Worm (Caenorhabditis elegans) whole organism, young adult: ENCODE measurements around the gene rnh-1.1.

ENCODE experiments used
- B0035.1 ChIP-seq: sonication (generic microtip); optimal IDR thresholded peaks from 2 replicates; lab custom pipeline; 2016; ENCODE audit warnings: missing genetic modification characterization, mild to moderate bottlenecking, missing compliant biosample characterization, missing genotype, missing genetic modification reagents
- C06A6.2 ChIP-seq: fragments of 200-800 bp; sonication (Bioruptor generic); conservative IDR thresholded peaks from 2 replicates; pipeline ENCODE4 v1.3.6; 2022; ENCODE audit warnings: missing genetic modification characterization, missing compliant biosample characterization
- F23B12.7 ChIP-seq: sonication (generic microtip); optimal IDR thresholded peaks from 2 replicates; lab custom pipeline; 2017; ENCODE audit warnings: missing genetic modification characterization, mild to moderate bottlenecking, missing compliant biosample characterization, antibody characterized with exemption, moderate library complexity; ENCODE audit not compliant: insufficient read depth
- F37B4.10 ChIP-seq: fragments of 200-800 bp; sonication (Bioruptor generic); IDR thresholded peaks from 2 replicates; pipeline ENCODE4 v1.3.6; 2022; ENCODE audit warnings: missing genetic modification characterization, missing compliant biosample characterization
- F52B5.7 ChIP-seq: sonication (generic microtip); optimal IDR thresholded peaks from 2 replicates; lab custom pipeline; 2016; ENCODE audit warnings: mild to moderate bottlenecking, missing genetic modification characterization, missing compliant biosample characterization
- F55B11.4 ChIP-seq: sonication (generic microtip); optimal IDR thresholded peaks from 2 replicates; lab custom pipeline; 2016; ENCODE audit warnings: missing compliant biosample characterization, missing genetic modification characterization, borderline replicate concordance; ENCODE audit not compliant: insufficient read depth
- T26A5.8 ChIP-seq: sonication (generic microtip); optimal IDR thresholded peaks from 2 replicates; lab custom pipeline; 2016; ENCODE audit warnings: missing genetic modification characterization, missing compliant biosample characterization
- Y53F4B.3 ChIP-seq: fragments of 200-800 bp; sonication (Bioruptor generic); IDR thresholded peaks from 2 replicates; pipeline ENCODE4 v1.3.6; 2022; ENCODE audit warnings: missing genetic modification reagents, missing genetic modification characterization, missing compliant biosample characterization
- Y53G8AR.9 ChIP-seq: fragments of 200-800 bp; sonication (Bioruptor generic); conservative IDR thresholded peaks from 2 replicates; pipeline ENCODE4 v1.3.6; 2022; ENCODE audit warnings: missing genetic modification reagents, missing genetic modification characterization, missing compliant biosample characterization
- Y56A3A.18 ChIP-seq: fragments of 200-800 bp; sonication (Bioruptor generic); IDR thresholded peaks from 2 replicates; pipeline ENCODE4 v1.3.6; 2022; ENCODE audit warnings: missing genetic modification reagents, missing genetic modification characterization, missing compliant biosample characterization
- Y67H2A.10 ChIP-seq: fragments of 200-800 bp; sonication (Bioruptor generic); conservative IDR thresholded peaks from 2 replicates; pipeline ENCODE4 v1.3.6; 2022; ENCODE audit warnings: missing genetic modification reagents, missing genetic modification characterization, missing compliant biosample characterization
- akir-1 ChIP-seq: fragments of 200-800 bp; sonication (Bioruptor generic); optimal IDR thresholded peaks from 2 replicates; lab custom pipeline; 2018; ENCODE audit warnings: mild to moderate bottlenecking, missing genetic modification characterization, moderate library complexity, missing compliant biosample characterization
- atf-7 ChIP-seq: sonication (generic microtip); optimal IDR thresholded peaks from 2 replicates; lab custom pipeline; 2017; ENCODE audit warnings: mild to moderate bottlenecking, missing genetic modification characterization, missing compliant biosample characterization
- bed-1 ChIP-seq: fragments of 200-800 bp; sonication (Bioruptor generic); IDR thresholded peaks from 2 replicates; pipeline ENCODE4 v1.3.6; 2022; ENCODE audit warnings: missing genetic modification reagents, missing genetic modification characterization, missing compliant biosample characterization
- ccch-3 ChIP-seq: fragments of 200-800 bp; sonication (Bioruptor generic); optimal IDR thresholded peaks from 2 replicates; lab custom pipeline; 2018; ENCODE audit warnings: mild to moderate bottlenecking, missing genetic modification characterization, missing compliant biosample characterization
- ceh-27 ChIP-seq: fragments of 200-800 bp; sonication (Bioruptor generic); optimal IDR thresholded peaks from 2 replicates; lab custom pipeline; 2018; ENCODE audit warnings: mild to moderate bottlenecking, missing genetic modification characterization, moderate library complexity, missing compliant biosample characterization
- ceh-91 ChIP-seq: fragments of 200-800 bp; sonication (Bioruptor generic); IDR thresholded peaks from 2 replicates; pipeline ENCODE4 v1.3.6; 2022; ENCODE audit warnings: missing genetic modification reagents, missing genetic modification characterization, missing compliant biosample characterization
- chd-7 ChIP-seq: sonication (generic microtip); optimal IDR thresholded peaks from 2 replicates; lab custom pipeline; 2016; ENCODE audit warnings: mild to moderate bottlenecking, missing genetic modification characterization, moderate library complexity, missing compliant biosample characterization
- dox-1 ChIP-seq: fragments of 200-800 bp; sonication (Bioruptor generic); IDR thresholded peaks from 2 replicates; pipeline ENCODE4 v1.3.6; 2022; ENCODE audit warnings: missing genetic modification reagents, missing genetic modification characterization, missing compliant biosample characterization
- egl-44 ChIP-seq: fragments of 200-800 bp; sonication (Bioruptor generic); IDR thresholded peaks from 2 replicates; pipeline ENCODE4 v1.3.6; 2022; ENCODE audit warnings: missing genetic modification reagents, missing genetic modification characterization, missing compliant biosample characterization
- hlh-12 ChIP-seq: sonication (generic microtip); optimal IDR thresholded peaks from 2 replicates; lab custom pipeline; 2016; ENCODE audit warnings: missing genetic modification characterization, missing compliant biosample characterization
- hmg-20 ChIP-seq: fragments of 200-800 bp; sonication (Bioruptor generic); IDR thresholded peaks from 2 replicates; pipeline ENCODE4 v1.3.6; 2022; ENCODE audit warnings: missing genetic modification reagents, missing genetic modification characterization, missing compliant biosample characterization
- hrde-1 ChIP-seq: sonication (generic microtip); optimal IDR thresholded peaks from 2 replicates; lab custom pipeline; 2016; ENCODE audit warnings: missing genetic modification characterization, mild to moderate bottlenecking, missing compliant biosample characterization, moderate library complexity, missing genotype, missing genetic modification reagents, borderline replicate concordance
- hsf-1 ChIP-seq: fragments of 200-800 bp; sonication (Bioruptor generic); IDR thresholded peaks from 2 replicates; pipeline ENCODE4 v1.3.6; 2022; ENCODE audit warnings: missing genetic modification reagents, missing genetic modification characterization, missing compliant biosample characterization
- lin-26 ChIP-seq: fragments of 200-800 bp; sonication (Bioruptor generic); IDR thresholded peaks from 2 replicates; pipeline ENCODE4 v1.3.6; 2022; ENCODE audit warnings: missing genetic modification reagents, missing genetic modification characterization, missing compliant biosample characterization
- lin-35 ChIP-seq, 3 experiments: fragments of 150-350 bp in 2 of 3; sonication (generic microtip) in 1 of 3; optimal IDR thresholded peaks; 2 replicates each; lab custom pipeline; 2014 to 2018; ENCODE audit warnings: missing biosample characterization in 3 of 3, missing genetic modification characterization in 3 of 3, missing genetic modification reagents in 3 of 3
- lin-40 ChIP-seq: sonication (generic microtip); optimal IDR thresholded peaks from 2 replicates; lab custom pipeline; 2016; ENCODE audit warnings: missing genetic modification characterization, mild to moderate bottlenecking, missing compliant biosample characterization, missing genotype, missing genetic modification reagents
- lir-1 ChIP-seq: fragments of 200-800 bp; sonication (Bioruptor generic); conservative IDR thresholded peaks from 2 replicates; pipeline ENCODE4 v1.3.6; 2022; ENCODE audit warnings: missing genetic modification reagents, missing genetic modification characterization, missing compliant biosample characterization
- lsy-27 ChIP-seq: sonication (generic microtip); optimal IDR thresholded peaks from 2 replicates; lab custom pipeline; 2017; ENCODE audit warnings: missing genetic modification characterization, mild to moderate bottlenecking, missing compliant biosample characterization, antibody characterized with exemption, missing genotype, borderline replicate concordance; ENCODE audit not compliant: insufficient read depth
- madf-3 ChIP-seq: fragments of 200-800 bp; sonication (Bioruptor generic); IDR thresholded peaks from 2 replicates; pipeline ENCODE4 v1.3.6; 2022; ENCODE audit warnings: missing genetic modification reagents, missing genetic modification characterization, missing compliant biosample characterization
- madf-6 ChIP-seq: fragments of 200-800 bp; sonication (Bioruptor generic); IDR thresholded peaks from 2 replicates; pipeline ENCODE4 v1.3.6; 2022; ENCODE audit warnings: missing genetic modification reagents, missing genetic modification characterization, missing compliant biosample characterization
- mcd-1 ChIP-seq: fragments of 200-800 bp; sonication (Bioruptor generic); IDR thresholded peaks from 2 replicates; pipeline ENCODE4 v1.3.6; 2022; ENCODE audit warnings: missing genetic modification reagents, missing genetic modification characterization, missing compliant biosample characterization
- nhr-120 ChIP-seq: fragments of 200-800 bp; sonication (Bioruptor generic); IDR thresholded peaks from 2 replicates; pipeline ENCODE4 v1.3.6; 2022; ENCODE audit warnings: missing genetic modification characterization, missing compliant biosample characterization
- pbrm-1 ChIP-seq: fragments of 200-800 bp; sonication (Bioruptor generic); IDR thresholded peaks from 2 replicates; pipeline ENCODE4 v1.3.6; 2022; ENCODE audit warnings: missing genetic modification reagents, missing genetic modification characterization, missing compliant biosample characterization
- pha-4 ChIP-seq: fragments of 150-350 bp; sonication (generic microtip); optimal IDR thresholded peaks from 2 replicates; lab custom pipeline; 2014; ENCODE audit warnings: missing biosample characterization, missing genetic modification reagents, missing genetic modification characterization
- sdz-38 ChIP-seq: sonication (generic microtip); optimal IDR thresholded peaks from 2 replicates; lab custom pipeline; 2016; ENCODE audit warnings: missing genotype, missing genetic modification characterization, missing compliant biosample characterization
- snpc-1.1 ChIP-seq: sonication (generic microtip); optimal IDR thresholded peaks from 2 replicates; lab custom pipeline; 2017; ENCODE audit warnings: missing genetic modification characterization, mild to moderate bottlenecking, missing compliant biosample characterization, antibody characterized with exemption, moderate library complexity, missing genotype, missing genetic modification reagents; ENCODE audit not compliant: insufficient read depth
- somi-1 ChIP-seq: fragments of 200-800 bp; sonication (Bioruptor generic); optimal IDR thresholded peaks from 2 replicates; lab custom pipeline; 2018; ENCODE audit warnings: mild to moderate bottlenecking, missing genetic modification characterization, missing compliant biosample characterization
- tbx-9 ChIP-seq: sonication (generic microtip); optimal IDR thresholded peaks from 2 replicates; lab custom pipeline; 2016; ENCODE audit warnings: borderline replicate concordance, missing genetic modification characterization, inconsistent platforms, missing compliant biosample characterization
- ztf-18 ChIP-seq: sonication (generic microtip); optimal IDR thresholded peaks from 2 replicates; lab custom pipeline; 2016; ENCODE audit warnings: missing genotype, mild to moderate bottlenecking, missing genetic modification characterization, missing compliant biosample characterization

rnh-1.1 gene

DNA sequence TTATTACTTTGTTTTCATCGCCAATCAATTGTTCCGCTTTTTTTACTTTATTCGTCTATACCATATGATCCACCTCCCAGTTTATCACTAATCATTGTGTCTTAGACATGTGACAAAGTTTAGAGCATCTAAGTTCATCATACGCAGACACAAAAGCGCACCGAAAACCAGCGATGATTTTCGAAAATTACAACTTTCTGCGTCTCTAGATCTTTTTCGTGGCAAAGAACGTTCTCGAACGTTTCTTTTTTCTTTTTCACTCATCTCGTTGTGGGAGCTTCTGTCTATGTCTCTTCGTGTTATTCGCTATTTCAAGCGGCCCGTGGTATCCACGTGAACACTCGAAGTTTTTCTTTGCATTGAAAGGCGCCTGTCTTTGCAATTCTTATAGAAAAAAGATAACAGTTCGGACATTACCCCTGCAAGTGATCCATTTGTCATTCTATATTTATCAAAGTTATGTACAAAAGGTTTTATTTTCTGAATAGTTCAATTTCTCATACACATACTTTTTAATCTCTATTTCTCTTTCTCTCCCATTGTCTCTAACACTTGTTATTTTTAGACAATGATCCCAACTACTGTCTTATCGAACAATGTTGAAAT, 3.6 kb downstream of the rnh-1.1 start, which contains the start of gene ZK1290.5 (continued):
- TF ChIP-seq F55B11.4, result no peak
- no peak for TF ChIP-seq madf-3 (GFP tag; lab: Robert Waterston, UW)
- TF ChIP-seq hlh-12 (tag; lab: Kevin White, UChicago), result no peak
- TF ChIP-seq pha-4 (tag; lab: Kevin White, UChicago), result peak; percentile 80
- peak; percentile 94 for TF ChIP-seq lin-40
- peak; percentile 87 for TF ChIP-seq chd-7
- TF ChIP-seq ztf-18 (tag; lab: Kevin White, UChicago), result peak; percentile 19
- TF ChIP-seq T26A5.8 (tag; lab: Kevin White, UChicago), result no peak
- TF ChIP-seq atf-7 (tag; lab: Kevin White, UChicago), result peak; percentile 84
- TF ChIP-seq Y67H2A.10 (GFP tag; lab: Robert Waterston, UW), result no peak
- TF ChIP-seq F37B4.10, result no peak
- TF ChIP-seq tbx-9 (tag; lab: Kevin White, UChicago), result no peak
- peak; percentile 50 for TF ChIP-seq ceh-27 (GFP tag; lab: Kevin White, UChicago)
- TF ChIP-seq hsf-1, result peak; percentile 93
- no peak for TF ChIP-seq madf-6 (GFP tag; lab: Robert Waterston, UW)
- TF ChIP-seq egl-44 (GFP tag; lab: Robert Waterston, UW), result peak; percentile 45; the same call in 1 of the 2 replicates
- TF ChIP-seq hmg-20 (GFP tag; lab: Robert Waterston, UW), result peak; percentile 6; the same call in 1 of the 2 replicates
- TF ChIP-seq B0035.1 (tag; lab: Kevin White, UChicago), result peak; percentile 31
- no peak for TF ChIP-seq lsy-27
- TF ChIP-seq akir-1 (GFP tag; lab: Kevin White, UChicago), result no peak
- TF ChIP-seq nhr-120 (GFP tag; lab: Robert Waterston, UW), result no peak
- TF ChIP-seq lin-26, result no peak
- peak; percentile 95 for TF ChIP-seq somi-1 (GFP tag; lab: Kevin White, UChicago)
- peak; percentile 6 for TF ChIP-seq F23B12.7 (tag; lab: Kevin White, UChicago)
- no peak for TF ChIP-seq ccch-3 (GFP tag; lab: Kevin White, UChicago)
- no peak for TF ChIP-seq lin-35 (GFP tag; optimal IDR thresholded peaks at IDR 0.05; lab: Kevin White, UChicago)
- no peak for TF ChIP-seq sdz-38 (tag; lab: Kevin White, UChicago)
- no peak for TF ChIP-seq hrde-1
- TF ChIP-seq lir-1 (GFP tag; lab: Robert Waterston, UW), result no peak
- TF ChIP-seq ceh-91, result no peak
- TF ChIP-seq, all 124 proteins: peak for 41

DNA sequence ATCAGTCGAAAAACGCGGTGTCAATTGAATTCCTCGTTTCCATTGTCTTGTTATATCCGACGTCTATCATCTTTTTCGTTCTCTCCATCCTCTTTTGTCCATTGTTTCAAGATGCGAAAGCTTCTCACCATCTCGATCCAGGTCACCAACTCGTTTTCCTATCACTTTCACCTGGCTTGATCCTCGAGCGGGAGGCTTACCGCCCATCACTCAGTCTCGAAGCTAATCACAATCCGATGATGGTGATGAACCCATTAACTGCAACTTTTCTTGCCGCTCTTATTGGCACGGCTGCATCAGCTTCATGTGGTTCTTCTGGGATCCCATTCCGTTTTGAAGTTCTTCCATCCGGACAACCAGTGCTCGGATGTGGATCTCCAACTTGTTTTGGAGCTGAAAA, 5.4 kb downstream of the rnh-1.1 start, which contains the start of gene wrt-1:
wrt-1 (plus strand) TSS at position 53 of the 400 bp plus-strand sequence.
- TF ChIP-seq Y53G8AR.9 (GFP tag; lab: Robert Waterston, UW), result peak; percentile 56
- peak; percentile 44 for TF ChIP-seq mcd-1 (GFP tag; lab: Robert Waterston, UW)
- peak; percentile 43; the same call in 1 of the 2 replicates for TF ChIP-seq pbrm-1 (GFP tag; lab: Robert Waterston, UW)
- no peak for TF ChIP-seq bed-1
- peak; percentile 59; the same call in 1 of the 2 replicates for TF ChIP-seq C06A6.2 (GFP tag; lab: Robert Waterston, UW)
- no peak for TF ChIP-seq Y53F4B.3
- TF ChIP-seq dox-1 (GFP tag; lab: Robert Waterston, UW), result 0 out of 2 replicates have a peak, but pooled peaks have one; percentile 13
- no peak for TF ChIP-seq snpc-1.1 (tag; lab: Kevin White, UChicago)
- TF ChIP-seq F52B5.7, result no peak
- TF ChIP-seq Y56A3A.18 (GFP tag; lab: Robert Waterston, UW), result 0 out of 2 replicates have a peak, but pooled peaks have one; percentile 64
- peak; percentile 4 for TF ChIP-seq atf-7 (tag; lab: Kevin White, UChicago)
